Worm (Caenorhabditis elegans) whole organism, L4/young adult: ENCODE data around the gene srj-24.

ENCODE experiments used
- W03F9.2 ChIP-seq: fragments of 150-350 bp; optimal IDR thresholded peaks from 2 replicates; lab custom pipeline; 2014; ENCODE audit warnings: missing biosample characterization, missing genetic modification characterization
- dao-5 ChIP-seq: sonication (generic microtip); optimal IDR thresholded peaks from 2 replicates; lab custom pipeline; 2016; ENCODE audit warnings: missing genotype, missing genetic modification characterization, moderate library complexity, missing compliant biosample characterization
- him-1 ChIP-seq: sonication (generic microtip); optimal IDR thresholded peaks from 2 replicates; lab custom pipeline; 2016; ENCODE audit warnings: missing genotype, missing genetic modification reagents, missing genetic modification characterization, missing compliant biosample characterization

ce11 chrV:724470-724890 lies 14.2 kb downstream of the srj-24 start:
- TF ChIP-seq W03F9.2 (tag; lab: Kevin White, UChicago): no peak
- TF ChIP-seq dao-5 (tag; lab: Kevin White, UChicago): no peak
- no peak for TF ChIP-seq him-1 (tag; lab: Kevin White, UChicago)
